Fruit fly (Drosophila melanogaster) whole organism, embryonic: Measurements from ENCODE around the gene ct.

ENCODE experiments used
- BEAF-32 ChIP-seq: fragments of 200-800 bp; sonication (Bioruptor generic); optimal IDR thresholded peaks from 3 replicates; lab custom pipeline; 2017; ENCODE audit warnings: missing biosample characterization, missing genetic modification characterization, mild to moderate bottlenecking, moderate library complexity, missing genetic modification reagents
- C15 ChIP-seq: fragments of 200-800 bp; sonication (Bioruptor generic); IDR thresholded peaks from 3 replicates; pipeline ENCODE4 v1.3.6; 2022; ENCODE audit warnings: missing biosample characterization, missing genetic modification characterization
- CG10147 ChIP-seq: fragments of 200-800 bp; sonication (Bioruptor generic); optimal IDR thresholded peaks from 2 replicates; lab custom pipeline; 2019; ENCODE audit warnings: missing biosample characterization, mild to moderate bottlenecking, missing genetic modification characterization, moderate library complexity
- CG12744 ChIP-seq: fragments of 200-800 bp; sonication (Bioruptor generic); optimal IDR thresholded peaks from 2 replicates; lab custom pipeline; 2016; ENCODE audit warnings: missing biosample characterization, missing genetic modification characterization
- CG12769 ChIP-seq: fragments of 200-800 bp; sonication (Bioruptor generic); optimal IDR thresholded peaks from 2 replicates; lab custom pipeline; 2019; ENCODE audit warnings: missing biosample characterization, mild to moderate bottlenecking, missing genetic modification characterization, moderate library complexity
- CG15514 ChIP-seq: fragments of 200-800 bp; sonication (Bioruptor generic); optimal IDR thresholded peaks from 3 replicates; lab custom pipeline; 2017; ENCODE audit warnings: missing biosample characterization, missing genetic modification characterization, mild to moderate bottlenecking, moderate library complexity, missing genetic modification reagents
- CG8765 ChIP-seq: fragments of 200-800 bp; sonication (Bioruptor generic); IDR thresholded peaks from 2 replicates; pipeline ENCODE4 v1.3.6; 2022; ENCODE audit warnings: missing biosample characterization, missing genetic modification characterization
- CG9437 ChIP-seq: fragments of 200-800 bp; sonication (Bioruptor generic); optimal IDR thresholded peaks from 2 replicates; lab custom pipeline; 2018; ENCODE audit warnings: missing biosample characterization, mild to moderate bottlenecking, missing genetic modification characterization
- Six4 ChIP-seq: fragments of 200-800 bp; sonication (Bioruptor generic); optimal IDR thresholded peaks from 2 replicates; lab custom pipeline; 2016; ENCODE audit warnings: missing biosample characterization, missing genetic modification characterization
- caup ChIP-seq: fragments of 200-800 bp; sonication (Bioruptor generic); optimal IDR thresholded peaks from 3 replicates; lab custom pipeline; 2017; ENCODE audit warnings: missing biosample characterization, mild to moderate bottlenecking, missing genetic modification characterization, moderate library complexity; ENCODE audit not compliant: severe bottlenecking
- ewg ChIP-seq: fragments of 200-800 bp; sonication (Bioruptor generic); optimal IDR thresholded peaks from 3 replicates; lab custom pipeline; 2017; ENCODE audit warnings: mild to moderate bottlenecking, missing biosample characterization, missing genetic modification reagents, missing genetic modification characterization
- gsb ChIP-seq: fragments of 200-800 bp; sonication (Bioruptor generic); IDR thresholded peaks from 2 replicates; pipeline ENCODE4 v1.3.6; 2022; ENCODE audit warnings: missing biosample characterization, missing genetic modification characterization
- jigr1 ChIP-seq: fragments of 200-800 bp; sonication (Bioruptor generic); IDR thresholded peaks from 3 replicates; pipeline ENCODE4 v1.3.6; 2022; ENCODE audit warnings: missing biosample characterization, missing genetic modification characterization
- sqz ChIP-seq: fragments of 200-800 bp; sonication (Bioruptor generic); optimal IDR thresholded peaks from 3 replicates; lab custom pipeline; 2018; ENCODE audit warnings: missing biosample characterization, mild to moderate bottlenecking, missing genetic modification characterization

DNA sequence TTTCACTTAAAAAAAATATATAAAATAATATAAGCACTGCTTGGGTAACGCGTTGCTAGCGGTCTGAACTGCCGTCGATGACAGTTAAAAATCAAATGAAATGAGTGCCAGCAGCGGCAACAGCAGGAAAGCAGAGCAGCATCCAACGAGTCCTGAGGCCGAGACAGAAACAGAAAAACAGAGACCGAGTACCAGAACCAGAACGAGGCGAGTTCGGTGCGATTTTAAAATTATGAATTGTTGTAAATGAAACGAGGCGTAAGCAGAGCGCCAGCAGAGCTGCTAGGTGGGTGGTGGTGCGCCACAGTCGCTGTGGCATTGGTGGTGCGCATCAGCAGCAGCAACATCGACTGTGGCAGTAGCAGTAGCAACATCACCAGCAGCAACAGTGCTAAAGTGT lies 109.6 kb downstream of the ct start, which contains the start of gene CG15478:
- TF ChIP-seq CG12769 (no peak), CG15514 (GFP tag; lab: Kevin White, UChicago) (no peak), CG8765 (no peak), Six4 (no peak), jigr1 (GFP tag; lab: Robert Waterston, UW) (no peak), caup (GFP tag; lab: Kevin White, UChicago) (no peak), sqz (no peak), gsb (no peak), ewg (GFP tag; lab: Kevin White, UChicago) (no peak), BEAF-32 (GFP tag; lab: Kevin White, UChicago) (no peak), CG10147 (GFP tag; lab: Kevin White, UChicago) (no peak), CG12744 (GFP tag; lab: Kevin White, UChicago) (no peak), C15 (GFP tag; lab: Robert Waterston, UW) (no peak), CG9437 (GFP tag; lab: Kevin White, UChicago) (no peak)
